Fruit fly (Drosophila melanogaster) whole organism, larva: ENCODE data around the gene Rab8.

ENCODE experiments used
- noc ChIP-seq: fragments of 200-800 bp; sonication (Bioruptor generic); optimal IDR thresholded peaks from 3 replicates; lab custom pipeline; 2019; ENCODE audit warnings: missing biosample characterization, mild to moderate bottlenecking, missing genetic modification characterization, moderate library complexity

The Rab8 gene

dm6 chr3L:19870843-19871666, at the start of gene Rab8, which contains the start of gene Usp32:
TSS of gene Rab8 (minus strand) at chr3L:19871078.
TSS of gene Usp32 (plus strand) at chr3L:19871139.
- peak; percentile 74 for TF ChIP-seq noc (tag; lab: Kevin White, UChicago)

- no peak for TF ChIP-seq noc (tag; lab: Kevin White, UChicago)
Observed at dm6 chr3L:19919981-19920380, 49.1 kb upstream of the Rab8 start.

DNA sequence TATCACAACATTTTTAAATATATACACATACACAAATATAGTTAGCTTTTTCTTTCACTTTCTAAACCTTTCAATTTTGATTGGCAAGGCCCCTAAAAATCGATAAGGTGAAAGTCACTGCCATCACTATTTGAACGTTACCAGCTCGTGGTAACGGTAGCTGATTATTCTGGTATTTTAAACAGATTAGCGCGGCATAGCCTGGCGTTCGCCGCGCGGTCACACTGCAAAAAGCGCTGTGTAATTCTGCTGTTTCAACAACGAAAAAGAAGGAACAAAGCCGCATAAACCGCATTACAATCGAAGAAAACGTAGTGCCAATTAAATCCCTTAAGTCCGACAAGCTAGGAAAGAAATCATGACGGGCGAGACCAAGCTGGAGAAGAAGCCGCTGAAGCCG, 44.0 kb upstream of the Rab8 start, which contains the start of gene Rpn1:
Rpn1 (plus strand) TSS at position 219 of the 400 bp plus-strand sequence.
- TF ChIP-seq noc (tag; lab: Kevin White, UChicago) = no peak

- TF ChIP-seq noc (tag; lab: Kevin White, UChicago) = no peak
Observed at dm6 chr3L:19913328-19913936, 42.6 kb upstream of the Rab8 start, which contains the start of gene Mtr3. TSS of gene Mtr3 (minus strand) at chr3L:19913715.

DNA sequence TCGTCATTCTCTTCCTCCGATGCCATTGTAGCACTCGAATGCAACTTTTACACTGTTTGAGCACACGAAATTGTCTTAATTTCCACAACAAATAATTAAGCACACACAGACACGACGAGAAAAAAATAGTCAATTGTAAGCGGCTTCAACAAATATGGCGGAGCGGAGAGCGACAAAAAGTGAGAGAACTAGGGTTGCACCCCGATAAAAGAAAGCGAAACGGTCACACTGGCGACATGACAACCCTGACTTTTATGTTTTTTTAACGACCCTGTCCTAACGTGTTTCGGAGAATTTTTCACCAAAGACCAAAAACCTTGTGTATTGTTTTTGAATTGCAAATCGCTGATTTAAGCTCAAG, 39.2 kb upstream of the Rab8 start, which contains the start of the genes Mi-2 and Prp3:
Mi-2 (minus strand) TSS at position 162 of the 361 bp plus-strand sequence.
Prp3 (plus strand) TSS at position 247 of the 361 bp plus-strand sequence.
- no peak for TF ChIP-seq noc (tag; lab: Kevin White, UChicago)

dm6 chr3L:19909234-19910053, 38.6 kb upstream of the Rab8 start:
- no peak for TF ChIP-seq noc (tag; lab: Kevin White, UChicago)

- TF ChIP-seq noc (tag; lab: Kevin White, UChicago) = no peak
Observed at dm6 chr3L:19908201-19909127, 37.6 kb upstream of the Rab8 start.

dm6 chr3L:19907706-19908070, 36.8 kb upstream of the Rab8 start:
- TF ChIP-seq noc (tag; lab: Kevin White, UChicago) = no peak

DNA sequence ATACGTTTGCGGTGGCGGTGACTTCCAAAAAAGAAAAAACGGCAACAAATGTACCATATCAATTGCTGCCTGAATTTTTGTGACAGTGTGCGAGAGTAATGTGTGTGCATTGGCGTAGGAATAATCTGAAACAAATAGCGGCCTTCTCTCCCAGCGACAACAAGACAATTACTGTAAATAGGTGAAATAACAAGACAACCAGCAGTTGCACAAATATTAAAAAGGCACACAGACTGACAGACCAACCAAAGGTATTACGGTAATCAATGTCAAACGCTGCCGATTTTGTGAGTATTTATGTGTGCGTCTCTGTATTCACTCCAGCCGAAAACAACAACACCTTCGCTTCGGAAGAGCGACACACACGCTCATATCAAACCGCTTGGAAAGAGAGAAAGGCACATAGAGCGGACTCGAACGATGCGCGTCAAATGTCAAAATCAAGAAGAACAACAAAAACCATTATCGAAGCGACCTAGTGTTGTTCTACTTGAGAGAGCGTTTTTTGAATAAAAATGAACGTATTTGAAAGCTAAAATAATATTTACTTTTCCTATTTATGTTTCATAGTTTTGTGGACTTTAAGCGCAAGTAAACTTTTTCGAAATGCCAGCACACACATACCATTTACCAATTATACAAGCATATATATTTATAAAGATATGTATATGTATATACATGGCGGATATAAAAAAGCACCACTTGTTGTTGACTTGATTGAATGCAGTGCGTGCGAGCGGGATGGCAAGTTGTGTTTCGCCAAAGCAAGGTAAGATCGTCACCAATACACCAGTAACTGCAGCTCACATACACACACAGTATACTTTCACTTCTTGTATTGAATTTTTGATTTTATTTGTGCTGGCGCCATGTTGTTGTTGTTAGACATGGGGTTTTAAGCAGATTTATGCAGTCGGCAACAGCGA, 36.2 kb upstream of the Rab8 start:
- peak; percentile 35 for TF ChIP-seq noc (tag; lab: Kevin White, UChicago)

DNA sequence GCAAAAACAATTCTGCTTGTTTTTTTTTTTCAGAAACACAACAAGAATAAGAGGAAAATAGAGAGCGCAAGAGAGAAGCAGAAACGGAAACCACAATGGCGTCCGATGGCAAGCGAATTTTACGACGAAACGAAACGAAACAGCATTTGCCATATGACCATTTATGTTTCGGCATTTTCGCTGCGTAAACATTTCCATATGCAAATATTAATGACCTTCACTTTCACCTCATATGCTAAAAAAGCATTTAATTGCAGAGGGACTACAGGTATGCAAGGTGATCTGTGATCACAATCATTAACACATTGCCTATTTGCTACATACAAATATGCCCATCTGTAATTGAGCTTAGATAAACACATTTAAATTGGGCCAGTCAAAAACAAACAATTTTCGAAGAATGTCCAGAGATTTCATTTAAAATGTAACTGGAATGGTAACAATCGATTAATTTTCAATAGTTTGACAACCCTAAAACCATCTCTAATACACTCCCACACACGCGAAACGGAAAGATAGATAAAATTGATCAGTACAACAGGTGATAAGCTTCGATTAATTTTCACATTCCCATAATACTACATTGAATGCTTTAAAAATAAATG, 35.4 kb upstream of the Rab8 start:
- no peak for TF ChIP-seq noc (tag; lab: Kevin White, UChicago)

dm6 chr3L:19905427-19905826, 34.5 kb upstream of the Rab8 start:
- no peak for TF ChIP-seq noc (tag; lab: Kevin White, UChicago)

dm6 chr3L:19904411-19905135, 33.7 kb upstream of the Rab8 start:
- no peak for TF ChIP-seq noc (tag; lab: Kevin White, UChicago)
